Fruit fly (Drosophila melanogaster): ENCODE data around the gene Cpr78Cc.

Cpr78Cc gene

DNA sequence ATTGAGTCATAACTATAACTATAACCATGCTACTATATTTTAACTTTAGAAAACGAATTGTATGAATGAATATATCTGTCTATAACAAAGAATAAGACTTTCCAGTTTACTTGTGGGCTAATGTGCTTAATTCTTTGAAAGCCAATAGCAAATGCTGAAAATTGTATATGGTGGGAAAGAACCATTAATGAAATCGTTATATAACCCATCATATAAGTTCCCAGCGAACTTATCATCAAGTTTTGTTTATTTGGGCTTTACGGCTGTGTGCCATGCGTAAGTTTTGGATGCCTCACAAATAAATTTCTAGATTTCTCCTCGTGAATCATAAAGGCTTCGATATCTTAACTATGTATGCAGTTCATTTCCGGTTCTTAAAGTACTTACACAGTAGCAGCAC, 16.6 kb upstream of the Cpr78Cc start:
- no peak for TF ChIP-seq Ets96B (tag; optimal IDR thresholded peaks at IDR 0.05)
- no peak for TF ChIP-seq fd59A (GFP tag; optimal IDR thresholded peaks at IDR 0.05)
- no peak for TF ChIP-seq eg (GFP tag; IDR thresholded peaks at IDR 0.05)
- TF ChIP-seq cyc (GFP tag; optimal IDR thresholded peaks at IDR 0.05): no peak
- no peak for TF ChIP-seq Eip75B (GFP tag; optimal IDR thresholded peaks at IDR 0.05)
- TF ChIP-seq CG34406 (GFP tag; optimal IDR thresholded peaks at IDR 0.05): no peak

DNA sequence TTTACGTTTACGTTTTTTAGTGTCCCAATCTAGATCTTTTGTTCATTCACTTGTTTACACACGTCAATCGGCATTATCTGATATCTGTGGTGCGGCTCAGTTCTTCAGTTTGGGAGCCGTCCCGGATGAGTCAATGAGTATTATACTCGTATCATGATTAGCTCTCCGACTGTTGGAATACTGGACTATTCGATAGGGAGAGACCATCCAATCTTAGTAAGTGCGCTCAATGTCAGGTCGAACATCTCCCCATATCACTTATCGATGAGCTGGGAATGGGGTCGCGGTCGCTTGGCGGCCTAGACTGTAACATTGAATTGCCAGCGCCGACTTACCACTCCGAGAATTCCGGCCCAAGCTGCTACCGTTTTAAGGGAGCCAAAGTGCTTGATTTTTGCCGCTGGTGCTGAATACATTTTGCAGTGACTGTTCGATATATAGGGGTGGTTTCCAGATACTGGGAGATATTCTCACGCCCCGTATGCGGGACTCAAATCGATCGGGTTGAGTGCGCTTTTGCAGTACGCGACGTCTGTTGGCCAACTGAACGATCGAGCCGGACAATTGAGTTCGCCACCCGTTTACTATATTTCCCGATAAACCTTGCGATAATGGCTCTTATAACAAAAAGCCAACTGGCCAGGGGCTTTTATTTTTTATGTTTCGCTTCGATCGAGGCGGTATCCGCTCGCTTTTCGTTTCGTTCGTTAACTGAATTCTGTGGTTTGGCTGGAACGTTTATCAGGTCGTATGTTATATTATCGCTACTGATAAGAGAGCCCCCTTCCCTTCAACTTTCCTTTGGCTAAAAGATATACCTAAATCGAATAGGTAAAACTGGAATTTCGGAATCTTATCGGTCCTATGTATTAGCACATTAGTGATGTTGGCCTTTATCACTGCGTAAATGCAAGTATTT, 15.4 kb upstream of the Cpr78Cc start:
- peak; percentile 81 for TF ChIP-seq vri (GFP tag; optimal IDR thresholded peaks at IDR 0.05)
- peak; percentile 37 for TF ChIP-seq Eip93F (GFP tag; optimal IDR thresholded peaks at IDR 0.05)
- peak; percentile 55 for TF ChIP-seq Eip78C (GFP tag)
- TF ChIP-seq fkh (GFP tag; optimal IDR thresholded peaks at IDR 0.05): peak; percentile 35
- TF ChIP-seq ss (GFP tag; optimal IDR thresholded peaks at IDR 0.05): no peak

DNA sequence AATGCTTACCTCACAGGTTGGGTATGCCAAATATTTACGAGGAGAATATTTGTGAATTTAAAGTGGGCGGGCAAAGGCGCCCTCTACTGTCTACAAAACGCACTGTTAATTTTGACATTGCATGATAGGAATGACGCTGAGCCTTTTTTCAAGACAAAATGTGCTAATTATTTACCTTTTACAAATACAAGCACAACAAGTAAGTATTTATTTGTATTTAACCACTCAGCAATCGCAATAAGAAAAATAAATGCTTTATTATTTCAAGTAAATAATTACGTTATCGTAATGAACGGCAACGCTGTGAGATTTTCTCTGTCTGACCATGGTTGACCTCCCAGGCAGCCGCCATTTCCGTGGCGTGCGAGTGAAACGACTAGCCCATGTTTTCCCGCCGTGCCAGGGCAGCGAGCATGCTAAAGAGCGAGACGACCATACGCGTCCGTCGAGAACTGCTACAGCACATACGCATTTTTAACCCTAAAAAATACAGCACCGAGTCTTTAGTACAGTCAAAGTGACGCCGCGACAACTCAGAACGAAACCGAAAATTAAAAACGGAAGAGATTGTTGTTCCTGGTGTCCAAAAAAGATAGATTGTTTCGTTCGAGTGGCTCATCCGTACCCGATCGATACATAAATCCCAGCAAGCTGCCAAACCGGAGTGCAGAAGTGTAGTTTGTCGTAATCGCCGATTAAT, 14.6 kb upstream of the Cpr78Cc start, which contains the start of the genes CG12974 and pzg:
Gene CG12974 (minus strand): TSS at position 324 of the 700 bp plus-strand sequence.
Gene pzg (plus strand): TSS at position 461 of the 700 bp plus-strand sequence.
- TF ChIP-seq topi (GFP tag; optimal IDR thresholded peaks at IDR 0.05) (peak; percentile 70), CG32006 (GFP tag; optimal IDR thresholded peaks at IDR 0.05) (peak; percentile 46), fkh (GFP tag; optimal IDR thresholded peaks at IDR 0.05) (peak; percentile 70), dsx (GFP tag; optimal IDR thresholded peaks at IDR 0.05; ENCODE audit: poor library complexity, severe bottlenecking) (peak; percentile 4), Sox14 (GFP tag; optimal IDR thresholded peaks at IDR 0.05) (peak; percentile 70), Smox (GFP tag; optimal IDR thresholded peaks at IDR 0.05) (peak; percentile 44), ss (GFP tag; optimal IDR thresholded peaks at IDR 0.05) (no peak), CG31627 (GFP tag; optimal IDR thresholded peaks at IDR 0.05) (peak; percentile 66), acj6 (GFP tag; optimal IDR thresholded peaks at IDR 0.05) (peak; percentile 48), pdm3 (GFP tag; optimal IDR thresholded peaks at IDR 0.05) (peak; percentile 61), fd85E (GFP tag; optimal IDR thresholded peaks at IDR 0.05) (peak; percentile 49), cyc (GFP tag; optimal IDR thresholded peaks at IDR 0.05) (peak; percentile 69), Ets96B (tag; optimal IDR thresholded peaks at IDR 0.05) (peak; percentile 17), CG3032 (tag; optimal IDR thresholded peaks at IDR 0.05) (peak; percentile 69), CG6792 (GFP tag; optimal IDR thresholded peaks at IDR 0.05) (peak; percentile 25), CG6163 (GFP tag; IDR thresholded peaks at IDR 0.05) (peak; percentile 55; the same call in 1 of the 3 replicates), lz (GFP tag; optimal IDR thresholded peaks at IDR 0.05) (peak; percentile 63), CG8119 (GFP tag; IDR thresholded peaks at IDR 0.05) (no peak), Sox15 (GFP tag; optimal IDR thresholded peaks at IDR 0.05) (peak; percentile 41), CG6276 (GFP tag; optimal IDR thresholded peaks at IDR 0.05) (no peak), Eip78C (GFP tag) (peak; percentile 94), salr (GFP tag; optimal IDR thresholded peaks at IDR 0.05) (peak in 1 of 2 experiments; percentile 32), CG7368 (GFP tag; optimal IDR thresholded peaks at IDR 0.05) (no peak), net (GFP tag; optimal IDR thresholded peaks at IDR 0.05) (peak; percentile 25), Lpt (GFP tag; optimal IDR thresholded peaks at IDR 0.05) (no peak), dac (GFP tag; optimal IDR thresholded peaks at IDR 0.05) (no peak), Eip75B (GFP tag; optimal IDR thresholded peaks at IDR 0.05) (peak; percentile 44), CG6854 (GFP tag; optimal IDR thresholded peaks at IDR 0.05) (peak; percentile 70), Ets21C (GFP tag; optimal IDR thresholded peaks at IDR 0.05) (peak; percentile 64), CG34406 (GFP tag; optimal IDR thresholded peaks at IDR 0.05) (peak; percentile 15), CG4318 (GFP tag; optimal IDR thresholded peaks at IDR 0.05) (peak; percentile 23), CG8319 (GFP tag; optimal IDR thresholded peaks at IDR 0.05) (peak; percentile 13), OdsH (GFP tag; optimal IDR thresholded peaks at IDR 0.05) (peak; percentile 61), CG1621 (tag; optimal IDR thresholded peaks at IDR 0.05) (peak; percentile 65), CG10669 (GFP tag; optimal IDR thresholded peaks at IDR 0.05) (peak; percentile 33), Eip93F (GFP tag; optimal IDR thresholded peaks at IDR 0.05) (no peak), achi (GFP tag; optimal IDR thresholded peaks at IDR 0.05) (peak; percentile 50), CG8632 (GFP tag; optimal IDR thresholded peaks at IDR 0.05) (peak; percentile 27), CG16779 (tag; optimal IDR thresholded peaks at IDR 0.05) (no peak), Met (GFP tag; optimal IDR thresholded peaks at IDR 0.05) (no peak)
